Fruit fly (Drosophila melanogaster) whole organism, embryonic: ENCODE data around the gene CG31029.

Experiments used
- Ada2b ChIP-seq: fragments of 200-800 bp; sonication (Bioruptor generic); IDR thresholded peaks from 2 replicates; pipeline ENCODE4 v1.3.6; 2022; ENCODE audit warnings: missing biosample characterization, missing genetic modification characterization
- B-H2 ChIP-seq: fragments of 200-800 bp; sonication (Bioruptor generic); optimal IDR thresholded peaks from 2 replicates; lab custom pipeline; 2018; ENCODE audit warnings: missing biosample characterization, mild to moderate bottlenecking, missing genetic modification characterization
- Bdp1 ChIP-seq: fragments of 200-800 bp; sonication (Bioruptor generic); optimal IDR thresholded peaks from 3 replicates; lab custom pipeline; 2016; ENCODE audit warnings: missing biosample characterization, missing genetic modification characterization
- Bgb ChIP-seq: fragments of 200-800 bp; sonication (Bioruptor generic); IDR thresholded peaks from 2 replicates; pipeline ENCODE4 v1.3.6; 2022; ENCODE audit warnings: missing biosample characterization, missing genetic modification characterization; ENCODE audit not compliant: partially characterized antibody
- Bteb2 ChIP-seq: fragments of 200-800 bp; sonication (Bioruptor generic); optimal IDR thresholded peaks from 2 replicates; lab custom pipeline; 2016; ENCODE audit warnings: missing biosample characterization, missing genetic modification characterization
- CG10147 ChIP-seq: fragments of 200-800 bp; sonication (Bioruptor generic); optimal IDR thresholded peaks from 2 replicates; lab custom pipeline; 2019; ENCODE audit warnings: missing biosample characterization, mild to moderate bottlenecking, missing genetic modification characterization, moderate library complexity
- CG11247 ChIP-seq: fragments of 200-800 bp; sonication (Bioruptor generic); IDR thresholded peaks from 2 replicates; pipeline ENCODE4 v1.3.6; 2022; ENCODE audit warnings: missing biosample characterization, missing genetic modification characterization
- CG11695 ChIP-seq: fragments of 200-800 bp; sonication (Bioruptor generic); IDR thresholded peaks from 3 replicates; pipeline ENCODE4 v1.3.6; 2022; ENCODE audit warnings: missing biosample characterization, missing genetic modification characterization
- CG12659 ChIP-seq: fragments of 200-800 bp; sonication (Bioruptor generic); optimal IDR thresholded peaks from 3 replicates; lab custom pipeline; 2017; ENCODE audit warnings: mild to moderate bottlenecking, missing biosample characterization, missing genetic modification reagents, missing genetic modification characterization
- CG13287 ChIP-seq: fragments of 200-800 bp; sonication (Bioruptor generic); IDR thresholded peaks from 2 replicates; pipeline ENCODE4 v1.3.6; 2022; ENCODE audit warnings: missing biosample characterization, missing genetic modification characterization; ENCODE audit not compliant: partially characterized antibody
- CG13624 ChIP-seq: fragments of 200-800 bp; sonication (Bioruptor generic); optimal IDR thresholded peaks from 2 replicates; lab custom pipeline; 2016; ENCODE audit warnings: missing biosample characterization, missing genetic modification characterization
- CG13894 ChIP-seq: fragments of 200-800 bp; sonication (Bioruptor generic); optimal IDR thresholded peaks from 3 replicates; lab custom pipeline; 2018; ENCODE audit warnings: missing biosample characterization, mild to moderate bottlenecking, missing genetic modification characterization, moderate library complexity
- CG16779 ChIP-seq: fragments of 200-800 bp; sonication (Bioruptor generic); IDR thresholded peaks from 2 replicates; pipeline ENCODE4 v1.3.6; 2022; ENCODE audit warnings: missing biosample characterization, missing genetic modification characterization
- CG16815 ChIP-seq: fragments of 200-800 bp; sonication (Bioruptor generic); optimal IDR thresholded peaks from 3 replicates; lab custom pipeline; 2017; ENCODE audit warnings: missing biosample characterization, mild to moderate bottlenecking, missing genetic modification characterization
- CG18599 ChIP-seq: fragments of 200-800 bp; sonication (Bioruptor generic); optimal IDR thresholded peaks from 3 replicates; lab custom pipeline; 2017; ENCODE audit warnings: missing biosample characterization, missing genetic modification characterization, mild to moderate bottlenecking, moderate library complexity, missing genetic modification reagents
- CG2120 ChIP-seq: fragments of 200-800 bp; sonication (Bioruptor generic); optimal IDR thresholded peaks from 3 replicates; lab custom pipeline; 2016; ENCODE audit warnings: missing biosample characterization, missing genetic modification characterization
- CG31388 ChIP-seq: fragments of 200-800 bp; sonication (Bioruptor generic); optimal IDR thresholded peaks from 2 replicates; lab custom pipeline; 2016; ENCODE audit warnings: missing biosample characterization, missing genetic modification characterization
- CG3163 ChIP-seq: fragments of 200-800 bp; sonication (Bioruptor generic); optimal IDR thresholded peaks from 3 replicates; lab custom pipeline; 2016; ENCODE audit warnings: missing biosample characterization, missing genetic modification characterization
- CG32772 ChIP-seq: fragments of 200-800 bp; sonication (Bioruptor generic); IDR thresholded peaks from 2 replicates; pipeline ENCODE4 v1.3.6; 2022; ENCODE audit warnings: missing biosample characterization, missing genetic modification characterization
- CG34224 ChIP-seq: fragments of 200-800 bp; sonication (Bioruptor generic); IDR thresholded peaks from 3 replicates; pipeline ENCODE4 v1.3.6; 2022; ENCODE audit warnings: missing biosample characterization, missing genetic modification characterization; ENCODE audit not compliant: partially characterized antibody
- CG34422 ChIP-seq: fragments of 200-800 bp; sonication (Bioruptor generic); IDR thresholded peaks from 3 replicates; pipeline ENCODE4 v1.3.6; 2022; ENCODE audit warnings: missing biosample characterization, missing genetic modification characterization
- CG3838 ChIP-seq: fragments of 200-800 bp; sonication (Bioruptor generic); optimal IDR thresholded peaks from 3 replicates; lab custom pipeline; 2016; ENCODE audit warnings: missing biosample characterization, missing genetic modification characterization
- CG4282 ChIP-seq: fragments of 200-800 bp; sonication (Bioruptor generic); optimal IDR thresholded peaks from 2 replicates; lab custom pipeline; 2016; ENCODE audit warnings: missing biosample characterization, missing genetic modification characterization
- CG7745 ChIP-seq: fragments of 200-800 bp; sonication (Bioruptor generic); optimal IDR thresholded peaks from 2 replicates; lab custom pipeline; 2018; ENCODE audit warnings: missing biosample characterization, mild to moderate bottlenecking, missing genetic modification characterization, moderate library complexity
- CG8290 ChIP-seq, 3 experiments: fragments of 200-800 bp; sonication (Bioruptor generic); optimal IDR thresholded peaks; 2 replicates each; lab custom pipeline; 2016 to 2019; ENCODE audit warnings: missing biosample characterization in 3 of 3, missing genetic modification characterization in 3 of 3, mild to moderate bottlenecking in 2 of 3, moderate library complexity in 1 of 3
- CG8924 ChIP-seq: fragments of 200-800 bp; optimal IDR thresholded peaks from 3 replicates; lab custom pipeline; 2019; ENCODE audit warnings: missing biosample characterization, mild to moderate bottlenecking, missing genetic modification characterization, moderate library complexity
- CG9609 ChIP-seq: fragments of 200-800 bp; sonication (Bioruptor generic); optimal IDR thresholded peaks from 3 replicates; lab custom pipeline; 2016; ENCODE audit warnings: missing biosample characterization, missing genetic modification characterization
- Camta ChIP-seq: fragments of 200-800 bp; sonication (Bioruptor generic); optimal IDR thresholded peaks from 2 replicates; lab custom pipeline; 2016; ENCODE audit warnings: missing biosample characterization, missing genetic modification characterization
- Chrac-16 ChIP-seq: fragments of 200-800 bp; sonication (Bioruptor generic); optimal IDR thresholded peaks from 3 replicates; lab custom pipeline; 2016; ENCODE audit warnings: missing biosample characterization, missing genetic modification characterization
- D ChIP-seq, 2 experiments: fragments of 200-800 bp in 1 of 2; fragments of >200 bp in 1 of 2; sonication (Bioruptor generic) in 1 of 2; optimal IDR thresholded peaks; 2 replicates in 1 of 2; 3 replicates in 1 of 2; lab custom pipeline; 2017; ENCODE audit warnings: mild to moderate bottlenecking in 1 of 2, missing biosample characterization in 1 of 2, missing genetic modification characterization in 1 of 2, missing genetic modification reagents in 1 of 2
- Doc3 ChIP-seq: fragments of 200-800 bp; sonication (Bioruptor generic); IDR thresholded peaks from 3 replicates; pipeline ENCODE4 v1.3.6; 2022; ENCODE audit warnings: missing biosample characterization, missing genetic modification characterization; ENCODE audit not compliant: partially characterized antibody
- HLH4C ChIP-seq: fragments of 200-800 bp; sonication (Bioruptor generic); IDR thresholded peaks from 3 replicates; pipeline ENCODE4 v1.3.6; 2022; ENCODE audit warnings: missing biosample characterization, missing genetic modification characterization; ENCODE audit not compliant: partially characterized antibody
- Pdp1 ChIP-seq, 2 experiments: fragments of 200-800 bp; sonication (Bioruptor generic); optimal IDR thresholded peaks; 3 replicates each; lab custom pipeline; 2016; ENCODE audit warnings: missing biosample characterization in 2 of 2, missing genetic modification characterization in 2 of 2, mild to moderate bottlenecking in 1 of 2, moderate library complexity in 1 of 2
- Rfx ChIP-seq: fragments of 200-800 bp; sonication (Bioruptor generic); IDR thresholded peaks from 2 replicates; pipeline ENCODE4 v1.3.6; 2022; ENCODE audit warnings: missing biosample characterization, missing genetic modification characterization
- Sox102F ChIP-seq: fragments of 200-800 bp; sonication (Bioruptor generic); optimal IDR thresholded peaks from 2 replicates; lab custom pipeline; 2018; ENCODE audit warnings: missing biosample characterization, mild to moderate bottlenecking, missing genetic modification characterization, moderate library complexity
- ab ChIP-seq: fragments of 200-800 bp; sonication (Bioruptor generic); optimal IDR thresholded peaks from 2 replicates; lab custom pipeline; 2016; ENCODE audit warnings: missing biosample characterization, missing genetic modification characterization
- ac ChIP-seq: fragments of 200-800 bp; sonication (Bioruptor generic); optimal IDR thresholded peaks from 3 replicates; lab custom pipeline; 2017; ENCODE audit warnings: missing biosample characterization, mild to moderate bottlenecking, missing genetic modification characterization
- ap ChIP-seq: fragments of 200-800 bp; sonication (Bioruptor generic); IDR thresholded peaks from 2 replicates; pipeline ENCODE4 v1.3.6; 2022; ENCODE audit warnings: missing biosample characterization, missing genetic modification characterization
- az2 ChIP-seq: fragments of 200-800 bp; sonication (Bioruptor generic); optimal IDR thresholded peaks from 3 replicates; lab custom pipeline; 2016; ENCODE audit warnings: missing biosample characterization, missing genetic modification characterization
- btn ChIP-seq: fragments of 200-800 bp; sonication (Bioruptor generic); optimal IDR thresholded peaks from 2 replicates; lab custom pipeline; 2016; ENCODE audit warnings: missing biosample characterization, missing genetic modification characterization
- cad ChIP-seq: fragments of >200 bp; optimal IDR thresholded peaks from 2 replicates; lab custom pipeline; 2017; ENCODE audit warnings: missing biosample characterization, missing genetic modification characterization
- ci ChIP-seq: fragments of 200-800 bp; sonication (Bioruptor generic); IDR thresholded peaks from 3 replicates; pipeline ENCODE4 v1.3.6; 2022; ENCODE audit warnings: missing biosample characterization, missing genetic modification characterization
- en ChIP-seq: fragments of 200-800 bp; sonication (Bioruptor generic); optimal IDR thresholded peaks from 2 replicates; lab custom pipeline; 2016; ENCODE audit warnings: missing biosample characterization, missing genetic modification characterization
- fru ChIP-seq: fragments of >200 bp; optimal IDR thresholded peaks from 2 replicates; lab custom pipeline; 2017
- grau ChIP-seq: fragments of 200-800 bp; optimal IDR thresholded peaks from 3 replicates; lab custom pipeline; 2019; ENCODE audit warnings: missing biosample characterization, mild to moderate bottlenecking, missing genetic modification characterization, moderate library complexity
- mam ChIP-seq: fragments of 200-800 bp; sonication (Bioruptor generic); optimal IDR thresholded peaks from 3 replicates; lab custom pipeline; 2016; ENCODE audit warnings: missing biosample characterization, missing genetic modification characterization
- nmo ChIP-seq: fragments of 200-800 bp; sonication (Bioruptor generic); optimal IDR thresholded peaks from 2 replicates; lab custom pipeline; 2018; ENCODE audit warnings: missing biosample characterization, mild to moderate bottlenecking, missing genetic modification characterization, moderate library complexity
- nom ChIP-seq: fragments of 200-800 bp; sonication (Bioruptor generic); optimal IDR thresholded peaks from 2 replicates; lab custom pipeline; 2017; ENCODE audit warnings: missing biosample characterization, missing genetic modification characterization, mild to moderate bottlenecking, moderate library complexity, missing genetic modification reagents
- p53 ChIP-seq: fragments of 200-800 bp; sonication (Bioruptor generic); optimal IDR thresholded peaks from 2 replicates; lab custom pipeline; 2016; ENCODE audit warnings: missing biosample characterization, missing genetic modification characterization
- row ChIP-seq: fragments of 200-800 bp; sonication (Bioruptor generic); IDR thresholded peaks from 3 replicates; pipeline ENCODE4 v1.3.6; 2022; ENCODE audit warnings: missing biosample characterization, missing genetic modification characterization
- trh ChIP-seq: fragments of 200-800 bp; sonication (Bioruptor generic); optimal IDR thresholded peaks from 2 replicates; lab custom pipeline; 2016; ENCODE audit warnings: missing biosample characterization, missing genetic modification characterization

Gene CG31029

DNA sequence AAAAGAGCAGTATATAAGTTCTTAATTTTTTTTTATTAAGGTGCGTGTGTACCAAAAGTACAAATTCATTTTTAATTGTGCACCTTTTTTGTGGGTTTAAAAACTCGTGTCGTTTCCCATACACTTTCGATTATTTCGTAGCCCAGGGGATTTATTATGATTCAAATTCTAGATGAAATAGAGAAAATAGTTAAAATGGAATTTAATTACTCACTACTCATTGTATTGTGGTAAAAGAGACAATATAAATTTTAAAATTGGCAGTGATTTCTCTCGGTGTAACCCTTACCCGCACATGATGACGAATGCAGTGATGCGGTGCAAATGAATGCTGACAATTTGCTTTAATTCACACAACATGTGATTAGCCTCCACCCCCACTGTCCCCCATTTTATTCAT, 49.0 kb downstream of the CG31029 start (continued):
- TF ChIP-seq Camta, result no peak
- no peak for TF ChIP-seq p53 (GFP tag; lab: Kevin White, UChicago)
- TF ChIP-seq CG10147 (GFP tag; lab: Kevin White, UChicago), result no peak
- no peak for TF ChIP-seq Bgb (GFP tag; lab: Robert Waterston, UW)
- TF ChIP-seq fru, result no peak
- TF ChIP-seq CG31388 (GFP tag; lab: Kevin White, UChicago), result no peak
- no peak for TF ChIP-seq CG13287
- TF ChIP-seq CG9609 (GFP tag; lab: Kevin White, UChicago), result no peak
- TF ChIP-seq CG16779, result no peak
- TF ChIP-seq CG34224 (GFP tag; lab: Robert Waterston, UW), result no peak
- no peak for TF ChIP-seq ap (GFP tag; lab: Robert Waterston, UW)
- no peak for TF ChIP-seq CG8290 (GFP tag; optimal IDR thresholded peaks at IDR 0.05; lab: Kevin White, UChicago)
- peak in 1 of 2 experiments; percentile 4 for TF ChIP-seq CG8290 (tag; optimal IDR thresholded peaks at IDR 0.05; lab: Kevin White, UChicago)
- TF ChIP-seq CG4282 (GFP tag; lab: Kevin White, UChicago), result no peak
- TF ChIP-seq Bdp1, result no peak
- TF ChIP-seq HLH4C (GFP tag; lab: Robert Waterston, UW), result no peak
- no peak for TF ChIP-seq CG11695 (GFP tag; lab: Robert Waterston, UW)
- no peak for TF ChIP-seq Chrac-16 (GFP tag; lab: Kevin White, UChicago)
- no peak for TF ChIP-seq CG3838 (GFP tag; lab: Kevin White, UChicago)
- no peak for TF ChIP-seq trh (GFP tag; lab: Kevin White, UChicago)
- no peak for TF ChIP-seq mam
- TF ChIP-seq nom, result no peak
- peak in 1 of 2 experiments; percentile 11 for TF ChIP-seq Pdp1 (GFP tag; optimal IDR thresholded peaks at IDR 0.05; lab: Kevin White, UChicago)
- TF ChIP-seq Rfx (GFP tag; lab: Robert Waterston, UW), result 0 out of 2 replicates have a peak, but pooled peaks have one; percentile 15
- TF ChIP-seq CG11247 (GFP tag; lab: Robert Waterston, UW), result no peak
- no peak for TF ChIP-seq CG3163 (GFP tag; lab: Kevin White, UChicago)
- no peak for TF ChIP-seq CG12659 (GFP tag; lab: Kevin White, UChicago)
- TF ChIP-seq D (optimal IDR thresholded peaks at IDR 0.05; lab: Kevin White, UChicago), result no peak
- no peak for TF ChIP-seq D (GFP tag; optimal IDR thresholded peaks at IDR 0.05; lab: Kevin White, UChicago)
- no peak for TF ChIP-seq cad (GFP tag; lab: Kevin White, UChicago)
- no peak for TF ChIP-seq Ada2b (GFP tag; lab: Robert Waterston, UW)
- no peak for TF ChIP-seq ab
- no peak for TF ChIP-seq CG16815 (GFP tag; lab: Kevin White, UChicago)
- TF ChIP-seq CG32772, result 0 out of 2 replicates have a peak, but pooled peaks have one; percentile 21
- TF ChIP-seq az2 (GFP tag; lab: Kevin White, UChicago), result peak; percentile 5
- no peak for TF ChIP-seq CG34422
- TF ChIP-seq ci, result peak; percentile 41; the same call in 1 of the 3 replicates
- TF ChIP-seq CG18599 (GFP tag; lab: Kevin White, UChicago), result peak; percentile 9
- TF ChIP-seq CG13624, result no peak
- no peak for TF ChIP-seq CG13894
- peak; percentile 3 for TF ChIP-seq nmo (GFP tag; lab: Kevin White, UChicago)
- no peak for TF ChIP-seq CG8924 (tag; lab: Kevin White, UChicago)
- TF ChIP-seq btn, result no peak
- peak; percentile 32 for TF ChIP-seq CG2120 (GFP tag; lab: Kevin White, UChicago)
- TF ChIP-seq Bteb2 (GFP tag; lab: Kevin White, UChicago), result no peak
- no peak for TF ChIP-seq Doc3 (GFP tag; lab: Robert Waterston, UW)
- peak; percentile 23 for TF ChIP-seq grau (tag; lab: Kevin White, UChicago)
- peak; percentile 33 for TF ChIP-seq Sox102F (GFP tag; lab: Kevin White, UChicago)
- TF ChIP-seq ac (GFP tag; lab: Kevin White, UChicago), result no peak
- TF ChIP-seq row (GFP tag; lab: Robert Waterston, UW), result peak; percentile 27; the same call in 1 of the 3 replicates
- TF ChIP-seq B-H2 (GFP tag; lab: Kevin White, UChicago), result no peak
- no peak for TF ChIP-seq en (GFP tag; lab: Kevin White, UChicago)
- no peak for TF ChIP-seq CG7745 (tag; lab: Kevin White, UChicago)
